Worm (Caenorhabditis elegans) whole organism, young adult: ENCODE data around the gene F56F11.4.

Experiments
- B0336.3 ChIP-seq: fragments of 200-800 bp; sonication (Bioruptor generic); IDR thresholded peaks from 2 replicates; pipeline ENCODE4 v1.3.6; 2022; ENCODE audit warnings: missing genetic modification characterization, missing compliant biosample characterization
- C06A6.2 ChIP-seq: fragments of 200-800 bp; sonication (Bioruptor generic); conservative IDR thresholded peaks from 2 replicates; pipeline ENCODE4 v1.3.6; 2022; ENCODE audit warnings: missing genetic modification characterization, missing compliant biosample characterization
- F10E7.11 ChIP-seq: sonication (generic microtip); optimal IDR thresholded peaks from 2 replicates; lab custom pipeline; 2017; ENCODE audit warnings: mild to moderate bottlenecking, missing genetic modification characterization, moderate library complexity, missing compliant biosample characterization
- F33H1.4 ChIP-seq: fragments of 200-800 bp; sonication (Bioruptor generic); IDR thresholded peaks from 2 replicates; pipeline ENCODE4 v1.3.6; 2022; ENCODE audit warnings: missing genetic modification reagents, missing genetic modification characterization, missing compliant biosample characterization
- F55B11.4 ChIP-seq: sonication (generic microtip); optimal IDR thresholded peaks from 2 replicates; lab custom pipeline; 2016; ENCODE audit warnings: missing compliant biosample characterization, missing genetic modification characterization, borderline replicate concordance; ENCODE audit not compliant: insufficient read depth
- K11D2.4 ChIP-seq: fragments of 200-800 bp; sonication (Bioruptor generic); IDR thresholded peaks from 2 replicates; pipeline ENCODE4 v1.3.6; 2022; ENCODE audit warnings: missing genetic modification reagents, missing genetic modification characterization, missing compliant biosample characterization
- Y53F4B.3 ChIP-seq: fragments of 200-800 bp; sonication (Bioruptor generic); IDR thresholded peaks from 2 replicates; pipeline ENCODE4 v1.3.6; 2022; ENCODE audit warnings: missing genetic modification reagents, missing genetic modification characterization, missing compliant biosample characterization
- Y53G8AR.9 ChIP-seq: fragments of 200-800 bp; sonication (Bioruptor generic); conservative IDR thresholded peaks from 2 replicates; pipeline ENCODE4 v1.3.6; 2022; ENCODE audit warnings: missing genetic modification reagents, missing genetic modification characterization, missing compliant biosample characterization
- ZK185.1 ChIP-seq: sonication (generic microtip); optimal IDR thresholded peaks from 2 replicates; lab custom pipeline; 2016; ENCODE audit warnings: mild to moderate bottlenecking, missing genetic modification characterization, missing compliant biosample characterization; ENCODE audit not compliant: poor library complexity, severe bottlenecking
- ama-1 ChIP-seq, 3 experiments: fragments of 150-350 bp in 1 of 3; sonication (generic microtip) in 2 of 3; optimal IDR thresholded peaks; 2 replicates each; lab custom pipeline; 2014 to 2018; ENCODE audit warnings: missing biosample characterization in 2 of 3, missing genetic modification characterization in 2 of 3, missing genetic modification reagents in 2 of 3
- athp-1 ChIP-seq: sonication (generic microtip); optimal IDR thresholded peaks from 2 replicates; lab custom pipeline; 2017; ENCODE audit warnings: mild to moderate bottlenecking, missing genetic modification characterization, missing compliant biosample characterization
- attf-3 ChIP-seq: fragments of 200-800 bp; sonication (Bioruptor generic); conservative IDR thresholded peaks from 2 replicates; pipeline ENCODE4 v1.3.6; 2022; ENCODE audit warnings: missing genetic modification reagents, missing genetic modification characterization, missing compliant biosample characterization
- bed-1 ChIP-seq: fragments of 200-800 bp; sonication (Bioruptor generic); IDR thresholded peaks from 2 replicates; pipeline ENCODE4 v1.3.6; 2022; ENCODE audit warnings: missing genetic modification reagents, missing genetic modification characterization, missing compliant biosample characterization
- bed-2 ChIP-seq: fragments of 200-800 bp; sonication (Bioruptor generic); IDR thresholded peaks from 2 replicates; pipeline ENCODE4 v1.3.6; 2022; ENCODE audit warnings: missing genetic modification reagents, missing genetic modification characterization, missing compliant biosample characterization
- ccch-3 ChIP-seq: fragments of 200-800 bp; sonication (Bioruptor generic); optimal IDR thresholded peaks from 2 replicates; lab custom pipeline; 2018; ENCODE audit warnings: mild to moderate bottlenecking, missing genetic modification characterization, missing compliant biosample characterization
- ceh-40 ChIP-seq: fragments of 200-800 bp; sonication (Bioruptor generic); IDR thresholded peaks from 2 replicates; pipeline ENCODE4 v1.3.6; 2022; ENCODE audit warnings: missing genetic modification characterization, missing compliant biosample characterization
- chd-7 ChIP-seq: sonication (generic microtip); optimal IDR thresholded peaks from 2 replicates; lab custom pipeline; 2016; ENCODE audit warnings: mild to moderate bottlenecking, missing genetic modification characterization, moderate library complexity, missing compliant biosample characterization
- dpff-1 ChIP-seq: sonication (generic microtip); optimal IDR thresholded peaks from 2 replicates; lab custom pipeline; 2017; ENCODE audit warnings: mild to moderate bottlenecking, missing genetic modification characterization, missing compliant biosample characterization
- dpl-1 ChIP-seq: fragments of 150-350 bp; optimal IDR thresholded peaks from 2 replicates; lab custom pipeline; 2014; ENCODE audit warnings: missing biosample characterization, missing genetic modification reagents, missing genetic modification characterization
- egl-18 ChIP-seq: fragments of 200-800 bp; sonication (Bioruptor generic); IDR thresholded peaks from 2 replicates; pipeline ENCODE4 v1.3.6; 2022; ENCODE audit warnings: missing genetic modification reagents, missing genetic modification characterization, missing compliant biosample characterization
- egrh-3 ChIP-seq: fragments of 200-800 bp; sonication (Bioruptor generic); IDR thresholded peaks from 2 replicates; pipeline ENCODE4 v1.3.6; 2022; ENCODE audit warnings: missing genetic modification reagents, missing genetic modification characterization, missing compliant biosample characterization
- ekl-4 ChIP-seq: fragments of 200-800 bp; sonication (Bioruptor generic); IDR thresholded peaks from 2 replicates; pipeline ENCODE4 v1.3.6; 2022; ENCODE audit warnings: missing genetic modification reagents, missing genetic modification characterization, missing compliant biosample characterization
- ets-4 ChIP-seq: fragments of 200-800 bp; sonication (Bioruptor generic); optimal IDR thresholded peaks from 2 replicates; lab custom pipeline; 2018; ENCODE audit warnings: mild to moderate bottlenecking, missing genetic modification characterization, missing compliant biosample characterization
- fkh-3 ChIP-seq: sonication (generic microtip); optimal IDR thresholded peaks from 2 replicates; lab custom pipeline; 2016; ENCODE audit warnings: mild to moderate bottlenecking, missing genetic modification characterization, missing compliant biosample characterization
- him-1 ChIP-seq: sonication (generic microtip); optimal IDR thresholded peaks from 2 replicates; lab custom pipeline; 2016; ENCODE audit warnings: missing genotype, missing genetic modification reagents, missing genetic modification characterization, missing compliant biosample characterization
- hlh-12 ChIP-seq: sonication (generic microtip); optimal IDR thresholded peaks from 2 replicates; lab custom pipeline; 2016; ENCODE audit warnings: missing genetic modification characterization, missing compliant biosample characterization
- hlh-26 ChIP-seq: fragments of 200-800 bp; sonication (Bioruptor generic); conservative IDR thresholded peaks from 2 replicates; pipeline ENCODE4 v1.3.6; 2022; ENCODE audit warnings: missing genetic modification reagents, missing genetic modification characterization, missing compliant biosample characterization
- hmg-20 ChIP-seq: fragments of 200-800 bp; sonication (Bioruptor generic); IDR thresholded peaks from 2 replicates; pipeline ENCODE4 v1.3.6; 2022; ENCODE audit warnings: missing genetic modification reagents, missing genetic modification characterization, missing compliant biosample characterization
- lag-1 ChIP-seq: fragments of 200-800 bp; sonication (Bioruptor generic); IDR thresholded peaks from 2 replicates; pipeline ENCODE4 v1.3.6; 2022; ENCODE audit warnings: missing genetic modification reagents, missing genetic modification characterization, missing compliant biosample characterization
- let-526 ChIP-seq: fragments of 200-800 bp; sonication (Bioruptor generic); IDR thresholded peaks from 2 replicates; pipeline ENCODE4 v1.3.6; 2022; ENCODE audit warnings: missing genetic modification reagents, missing genetic modification characterization, missing compliant biosample characterization
- let-607 ChIP-seq, 2 experiments: fragments of 200-800 bp in 1 of 2; sonication (Bioruptor generic) in 1 of 2; sonication (generic microtip) in 1 of 2; optimal IDR thresholded peaks; 2 replicates each; lab custom pipeline; 2016 to 2018; ENCODE audit warnings: mild to moderate bottlenecking in 2 of 2, missing compliant biosample characterization in 2 of 2, missing genetic modification characterization in 2 of 2, moderate library complexity in 2 of 2, missing genotype in 1 of 2
- lin-35 ChIP-seq, 3 experiments: fragments of 150-350 bp in 2 of 3; sonication (generic microtip) in 1 of 3; optimal IDR thresholded peaks; 2 replicates each; lab custom pipeline; 2014 to 2018; ENCODE audit warnings: missing biosample characterization in 3 of 3, missing genetic modification characterization in 3 of 3, missing genetic modification reagents in 3 of 3
- lir-1 ChIP-seq: fragments of 200-800 bp; sonication (Bioruptor generic); conservative IDR thresholded peaks from 2 replicates; pipeline ENCODE4 v1.3.6; 2022; ENCODE audit warnings: missing genetic modification reagents, missing genetic modification characterization, missing compliant biosample characterization
- lsy-27 ChIP-seq: sonication (generic microtip); optimal IDR thresholded peaks from 2 replicates; lab custom pipeline; 2017; ENCODE audit warnings: missing genetic modification characterization, mild to moderate bottlenecking, missing compliant biosample characterization, antibody characterized with exemption, missing genotype, borderline replicate concordance; ENCODE audit not compliant: insufficient read depth
- madf-10 ChIP-seq: sonication (generic microtip); optimal IDR thresholded peaks from 2 replicates; lab custom pipeline; 2016; ENCODE audit warnings: mild to moderate bottlenecking, missing genetic modification characterization, missing compliant biosample characterization
- madf-6 ChIP-seq: fragments of 200-800 bp; sonication (Bioruptor generic); IDR thresholded peaks from 2 replicates; pipeline ENCODE4 v1.3.6; 2022; ENCODE audit warnings: missing genetic modification reagents, missing genetic modification characterization, missing compliant biosample characterization
- nfya-1 ChIP-seq: sonication (generic microtip); optimal IDR thresholded peaks from 2 replicates; lab custom pipeline; 2017; ENCODE audit warnings: antibody characterized with exemption, missing compliant biosample characterization, missing genetic modification characterization, borderline replicate concordance; ENCODE audit not compliant: insufficient read depth
- nhr-80 ChIP-seq: sonication (generic microtip); optimal IDR thresholded peaks from 2 replicates; lab custom pipeline; 2016; ENCODE audit warnings: missing genetic modification characterization, missing compliant biosample characterization
- pbrm-1 ChIP-seq: fragments of 200-800 bp; sonication (Bioruptor generic); IDR thresholded peaks from 2 replicates; pipeline ENCODE4 v1.3.6; 2022; ENCODE audit warnings: missing genetic modification reagents, missing genetic modification characterization, missing compliant biosample characterization
- sea-2 ChIP-seq: fragments of 200-800 bp; sonication (Bioruptor generic); IDR thresholded peaks from 2 replicates; pipeline ENCODE4 v1.3.6; 2022; ENCODE audit warnings: missing genetic modification characterization, missing compliant biosample characterization
- snpc-1.3 ChIP-seq: sonication (generic microtip); optimal IDR thresholded peaks from 2 replicates; lab custom pipeline; 2017; ENCODE audit warnings: missing genetic modification characterization, mild to moderate bottlenecking, missing compliant biosample characterization, antibody characterized with exemption, moderate library complexity, missing genotype, missing genetic modification reagents; ENCODE audit not compliant: insufficient read depth
- snpc-3.4 ChIP-seq: sonication (generic microtip); optimal IDR thresholded peaks from 2 replicates; lab custom pipeline; 2017; ENCODE audit warnings: missing genetic modification characterization, mild to moderate bottlenecking, missing compliant biosample characterization, antibody characterized with exemption, moderate library complexity, missing genotype, missing genetic modification reagents
- tbx-9 ChIP-seq: sonication (generic microtip); optimal IDR thresholded peaks from 2 replicates; lab custom pipeline; 2016; ENCODE audit warnings: borderline replicate concordance, missing genetic modification characterization, inconsistent platforms, missing compliant biosample characterization
- tlf-1 ChIP-seq: fragments of 200-800 bp; sonication (Bioruptor generic); optimal IDR thresholded peaks from 2 replicates; lab custom pipeline; 2018; ENCODE audit warnings: mild to moderate bottlenecking, missing genetic modification characterization, missing compliant biosample characterization
- xnd-1 ChIP-seq: sonication (generic microtip); optimal IDR thresholded peaks from 2 replicates; lab custom pipeline; 2016; ENCODE audit warnings: missing genotype, missing genetic modification reagents, missing genetic modification characterization, missing compliant biosample characterization
- ztf-18 ChIP-seq: sonication (generic microtip); optimal IDR thresholded peaks from 2 replicates; lab custom pipeline; 2016; ENCODE audit warnings: missing genotype, mild to moderate bottlenecking, missing genetic modification characterization, missing compliant biosample characterization
- ztf-28 ChIP-seq: fragments of 200-800 bp; sonication (Bioruptor generic); IDR thresholded peaks from 2 replicates; pipeline ENCODE4 v1.3.6; 2022; ENCODE audit warnings: missing genetic modification reagents, missing genetic modification characterization, missing compliant biosample characterization
- ztf-6 ChIP-seq: fragments of 200-800 bp; sonication (Bioruptor generic); IDR thresholded peaks from 2 replicates; pipeline ENCODE4 v1.3.6; 2022; ENCODE audit warnings: missing genetic modification reagents, missing genetic modification characterization, missing compliant biosample characterization

Gene F56F11.4

DNA sequence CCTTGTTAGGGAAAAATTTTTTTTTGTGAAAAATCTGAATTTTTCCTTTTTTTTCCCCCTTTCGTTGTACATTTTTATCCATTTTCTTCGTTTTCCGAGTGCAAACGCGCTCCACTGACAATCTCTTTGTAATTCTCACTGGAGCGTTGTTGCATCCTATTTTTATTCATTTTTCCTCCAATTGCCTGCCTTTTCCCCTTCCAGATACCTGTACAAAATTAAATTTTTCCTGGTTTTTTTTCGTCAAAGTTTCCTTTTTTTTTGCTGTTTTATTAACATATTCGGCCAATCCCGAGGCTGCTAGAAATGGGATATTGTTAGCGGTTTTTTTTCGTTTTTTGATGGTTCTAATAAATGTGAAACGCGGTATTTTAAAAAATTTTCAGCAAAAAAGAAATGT, 44.6 kb upstream of the F56F11.4 start (continued):
- TF ChIP-seq hlh-12 (tag; lab: Kevin White, UChicago), result no peak
- no peak for TF ChIP-seq let-607 (tag; optimal IDR thresholded peaks at IDR 0.05; lab: Kevin White, UChicago)
- TF ChIP-seq F55B11.4 (tag; lab: Kevin White, UChicago), result no peak
- no peak for TF ChIP-seq lir-1
- no peak for TF ChIP-seq madf-10 (tag; lab: Kevin White, UChicago)
- TF ChIP-seq fkh-3 (tag; lab: Kevin White, UChicago), result peak; percentile 52
- no peak for TF ChIP-seq Y53F4B.3 (GFP tag; lab: Robert Waterston, UW)
- TF ChIP-seq dpl-1 (GFP tag; lab: Kevin White, UChicago), result no peak
- no peak for TF ChIP-seq sea-2 (GFP tag; lab: Robert Waterston, UW)
- TF ChIP-seq ceh-40, result 0 out of 2 replicates have a peak, but pooled peaks have one; percentile 17
- no peak for TF ChIP-seq snpc-1.3 (tag; lab: Kevin White, UChicago)
- no peak for TF ChIP-seq nhr-80 (tag; lab: Kevin White, UChicago)
- TF ChIP-seq egl-18 (GFP tag; lab: Robert Waterston, UW), result no peak
- TF ChIP-seq him-1 (tag; lab: Kevin White, UChicago), result peak; percentile 84
- TF ChIP-seq B0336.3 (GFP tag; lab: Robert Waterston, UW), result peak; percentile 67; the same call in 1 of the 2 replicates
- TF ChIP-seq pbrm-1 (GFP tag; lab: Robert Waterston, UW), result peak; percentile 52
- TF ChIP-seq bed-2, result no peak
- no peak for TF ChIP-seq K11D2.4
- peak; percentile 38 for TF ChIP-seq madf-6 (GFP tag; lab: Robert Waterston, UW)
- no peak for TF ChIP-seq lag-1 (GFP tag; lab: Robert Waterston, UW)
- peak; percentile 82 for TF ChIP-seq chd-7 (tag; lab: Kevin White, UChicago)
- no peak for TF ChIP-seq ztf-6 (GFP tag; lab: Robert Waterston, UW)
- TF ChIP-seq ztf-18 (tag; lab: Kevin White, UChicago), result no peak
- no peak for TF ChIP-seq attf-3 (GFP tag; lab: Robert Waterston, UW)
- TF ChIP-seq tbx-9 (tag; lab: Kevin White, UChicago), result no peak
- peak; percentile 94 for TF ChIP-seq athp-1 (tag; lab: Kevin White, UChicago)
- peak in 1 of 3 experiments; percentile 27 for TF ChIP-seq lin-35 (GFP tag; optimal IDR thresholded peaks at IDR 0.05; lab: Kevin White, UChicago)
- no peak for TF ChIP-seq lsy-27
- peak; percentile 67 for TF ChIP-seq F10E7.11
- 0 out of 2 replicates have a peak, but pooled peaks have one; percentile 42 for TF ChIP-seq Y53G8AR.9 (GFP tag; lab: Robert Waterston, UW)
- TF ChIP-seq egrh-3, result no peak
- peak; percentile 56 for TF ChIP-seq ekl-4 (GFP tag; lab: Robert Waterston, UW)
- no peak for TF ChIP-seq hlh-26 (GFP tag; lab: Robert Waterston, UW)
- peak; percentile 7 for TF ChIP-seq xnd-1 (tag; lab: Kevin White, UChicago)
- TF ChIP-seq ets-4 (GFP tag; lab: Kevin White, UChicago), result no peak
- TF ChIP-seq nfya-1 (tag; lab: Kevin White, UChicago), result no peak
- TF ChIP-seq bed-1 (GFP tag; lab: Robert Waterston, UW), result no peak
- TF ChIP-seq ama-1 (optimal IDR thresholded peaks at IDR 0.05; lab: Kevin White, UChicago), result no peak
- TF ChIP-seq ama-1 (GFP tag; optimal IDR thresholded peaks at IDR 0.05; lab: Kevin White, UChicago), result peak in 1 of 2 experiments; percentile 14
- TF ChIP-seq tlf-1 (GFP tag; lab: Kevin White, UChicago), result no peak
- TF ChIP-seq snpc-3.4 (tag; lab: Kevin White, UChicago), result no peak
- TF ChIP-seq ztf-28 (GFP tag; lab: Robert Waterston, UW), result no peak
- no peak for TF ChIP-seq dpff-1
- TF ChIP-seq ZK185.1 (tag; lab: Kevin White, UChicago), result peak; percentile 30
- TF ChIP-seq ccch-3 (GFP tag; lab: Kevin White, UChicago), result no peak
- no peak for TF ChIP-seq let-526 (GFP tag; lab: Robert Waterston, UW)
- no peak for TF ChIP-seq C06A6.2 (GFP tag; lab: Robert Waterston, UW)
- no peak for TF ChIP-seq F33H1.4 (GFP tag; lab: Robert Waterston, UW)
- TF ChIP-seq hmg-20 (GFP tag; lab: Robert Waterston, UW), result no peak
